Fruit fly (Drosophila melanogaster) whole organism, adult: ENCODE data around the gene CG15643.

Experiments used
- CG11617 ChIP-seq: fragments of 200-800 bp; sonication (Bioruptor generic); optimal IDR thresholded peaks from 2 replicates; lab custom pipeline; 2017; ENCODE audit warnings: mild to moderate bottlenecking, missing biosample characterization, missing genetic modification reagents, missing genetic modification characterization
- CG12768 ChIP-seq: fragments of 200-800 bp; sonication (Bioruptor generic); optimal IDR thresholded peaks from 2 replicates; lab custom pipeline; 2017; ENCODE audit warnings: missing biosample characterization, missing genetic modification characterization, mild to moderate bottlenecking, moderate library complexity, missing genetic modification reagents
- CG14711 ChIP-seq: fragments of 200-800 bp; sonication (Bioruptor generic); optimal IDR thresholded peaks from 2 replicates; lab custom pipeline; 2018; ENCODE audit warnings: missing biosample characterization, mild to moderate bottlenecking, missing genetic modification characterization, moderate library complexity
- CG1620 ChIP-seq: fragments of 200-800 bp; sonication (Bioruptor generic); optimal IDR thresholded peaks from 2 replicates; lab custom pipeline; 2016; ENCODE audit warnings: missing biosample characterization, missing genetic modification characterization
- CG33017 ChIP-seq: fragments of 200-800 bp; sonication (Bioruptor generic); optimal IDR thresholded peaks from 2 replicates; lab custom pipeline; 2018; ENCODE audit warnings: missing biosample characterization, mild to moderate bottlenecking, missing genetic modification characterization, moderate library complexity
- CG5204 ChIP-seq: fragments of 200-800 bp; sonication (Bioruptor generic); optimal IDR thresholded peaks from 2 replicates; lab custom pipeline; 2016; ENCODE audit warnings: missing biosample characterization, missing genetic modification characterization
- CG7045 ChIP-seq: fragments of 200-800 bp; sonication (Bioruptor generic); optimal IDR thresholded peaks from 2 replicates; lab custom pipeline; 2017; ENCODE audit warnings: missing biosample characterization, mild to moderate bottlenecking, missing genetic modification characterization
- CG7101 ChIP-seq: fragments of 200-800 bp; sonication (Bioruptor generic); optimal IDR thresholded peaks from 2 replicates; lab custom pipeline; 2018; ENCODE audit warnings: missing biosample characterization, mild to moderate bottlenecking, missing genetic modification characterization, moderate library complexity
- Clk ChIP-seq: fragments of 200-800 bp; sonication (Bioruptor generic); optimal IDR thresholded peaks from 2 replicates; lab custom pipeline; 2017; ENCODE audit warnings: missing biosample characterization, missing genetic modification characterization
- Crg-1 ChIP-seq: fragments of 200-800 bp; sonication (Bioruptor generic); optimal IDR thresholded peaks from 2 replicates; lab custom pipeline; 2016; ENCODE audit warnings: missing biosample characterization, missing genetic modification characterization
- Hr96 ChIP-seq: fragments of 200-800 bp; sonication (Bioruptor generic); optimal IDR thresholded peaks from 2 replicates; lab custom pipeline; 2016; ENCODE audit warnings: missing biosample characterization, missing genetic modification characterization
- Mnt ChIP-seq: fragments of 200-800 bp; sonication (Bioruptor generic); optimal IDR thresholded peaks from 2 replicates; lab custom pipeline; 2016; ENCODE audit warnings: missing biosample characterization, mild to moderate bottlenecking, missing genetic modification characterization
- bab1 ChIP-seq: fragments of 200-800 bp; sonication (Bioruptor generic); optimal IDR thresholded peaks from 3 replicates; lab custom pipeline; 2019; ENCODE audit warnings: missing biosample characterization, mild to moderate bottlenecking, missing genetic modification characterization, moderate library complexity
- cic ChIP-seq: fragments of 200-800 bp; sonication (Bioruptor generic); optimal IDR thresholded peaks from 2 replicates; lab custom pipeline; 2017; ENCODE audit warnings: missing biosample characterization, mild to moderate bottlenecking, missing genetic modification characterization, moderate library complexity
- cnc ChIP-seq, 2 experiments: fragments of >200 bp; optimal IDR thresholded peaks; 2 replicates each; lab custom pipeline; 2017
- kay ChIP-seq: fragments of 200-800 bp; sonication (Bioruptor generic); peaks from one replicate; lab custom pipeline; 2016; ENCODE audit warnings: missing biosample characterization, missing genetic modification characterization, borderline replicate concordance
- ovo ChIP-seq: fragments of 200-800 bp; sonication (Bioruptor generic); optimal IDR thresholded peaks from 2 replicates; lab custom pipeline; 2016; ENCODE audit warnings: missing biosample characterization, missing genetic modification characterization
- pad ChIP-seq: fragments of 200-800 bp; sonication (Bioruptor generic); optimal IDR thresholded peaks from 3 replicates; lab custom pipeline; 2017; ENCODE audit warnings: missing biosample characterization, missing genetic modification characterization, mild to moderate bottlenecking, moderate library complexity, missing genetic modification reagents
- tj ChIP-seq: fragments of 200-800 bp; sonication (Bioruptor generic); optimal IDR thresholded peaks from 3 replicates; lab custom pipeline; 2017; ENCODE audit warnings: missing biosample characterization, mild to moderate bottlenecking, missing genetic modification characterization, moderate library complexity
- toe ChIP-seq: fragments of 200-800 bp; sonication (Bioruptor generic); optimal IDR thresholded peaks from 2 replicates; lab custom pipeline; 2016; ENCODE audit warnings: missing biosample characterization, missing genetic modification characterization

Gene CG15643

dm6 chrX:15615426-15615825 lies 43.5 kb upstream of the CG15643 start:
- peak; percentile 50 for TF ChIP-seq CG14711 (tag; lab: Kevin White, UChicago)
- TF ChIP-seq CG7045 (GFP tag; lab: Kevin White, UChicago): no peak
- no peak for TF ChIP-seq ovo (GFP tag; lab: Kevin White, UChicago)
- TF ChIP-seq Hr96: peak; percentile 9
- TF ChIP-seq CG1620 (GFP tag; lab: Kevin White, UChicago): no peak
- no peak for TF ChIP-seq tj (GFP tag; lab: Kevin White, UChicago)
- TF ChIP-seq bab1: peak; percentile 3

dm6 chrX:15611795-15612194 lies 39.8 kb upstream of the CG15643 start:
- TF ChIP-seq bab1 (no peak), Clk (GFP tag; lab: Kevin White, UChicago) (no peak), cic (no peak), CG7045 (GFP tag; lab: Kevin White, UChicago) (no peak), ovo (GFP tag; lab: Kevin White, UChicago) (no peak), pad (GFP tag; lab: Kevin White, UChicago) (no peak)

dm6 chrX:15610957-15611356 lies 39.0 kb upstream of the CG15643 start:
- TF ChIP-seq cic (no peak), CG7101 (no peak), CG14711 (tag; lab: Kevin White, UChicago) (no peak), bab1 (no peak), CG1620 (GFP tag; lab: Kevin White, UChicago) (no peak), CG33017 (tag; lab: Kevin White, UChicago) (no peak), Hr96 (no peak), cnc (optimal IDR thresholded peaks at IDR 0.05; lab: Kevin White, UChicago) (no peak), pad (GFP tag; lab: Kevin White, UChicago) (no peak), CG11617 (GFP tag; lab: Kevin White, UChicago) (no peak)

dm6 chrX:15610173-15610572 lies 38.2 kb upstream of the CG15643 start:
- TF ChIP-seq kay (GFP tag; lab: Kevin White, UChicago) (no peak), cnc (optimal IDR thresholded peaks at IDR 0.05; lab: Kevin White, UChicago) (no peak), toe (no peak), ovo (GFP tag; lab: Kevin White, UChicago) (no peak), CG11617 (GFP tag; lab: Kevin White, UChicago) (no peak), tj (GFP tag; lab: Kevin White, UChicago) (no peak), CG14711 (tag; lab: Kevin White, UChicago) (no peak), CG7101 (no peak), Crg-1 (GFP tag; lab: Kevin White, UChicago) (no peak), CG7045 (GFP tag; lab: Kevin White, UChicago) (no peak), CG33017 (tag; lab: Kevin White, UChicago) (no peak), CG1620 (GFP tag; lab: Kevin White, UChicago) (no peak), Clk (GFP tag; lab: Kevin White, UChicago) (no peak), pad (GFP tag; lab: Kevin White, UChicago) (no peak), cic (no peak), bab1 (no peak), Mnt (no peak), CG12768 (GFP tag; lab: Kevin White, UChicago) (no peak), CG5204 (GFP tag; lab: Kevin White, UChicago) (no peak)

dm6 chrX:15609351-15609750 lies 37.4 kb upstream of the CG15643 start:
- no peak for TF ChIP-seq CG14711 (tag; lab: Kevin White, UChicago)
- TF ChIP-seq Clk (GFP tag; lab: Kevin White, UChicago): no peak
- no peak for TF ChIP-seq CG5204 (GFP tag; lab: Kevin White, UChicago)
- TF ChIP-seq cnc (optimal IDR thresholded peaks at IDR 0.05; lab: Kevin White, UChicago): no peak
- no peak for TF ChIP-seq kay (GFP tag; lab: Kevin White, UChicago)
- no peak for TF ChIP-seq Hr96
- TF ChIP-seq CG1620 (GFP tag; lab: Kevin White, UChicago): no peak
- no peak for TF ChIP-seq ovo (GFP tag; lab: Kevin White, UChicago)
- TF ChIP-seq CG7101: no peak
- TF ChIP-seq CG12768 (GFP tag; lab: Kevin White, UChicago): no peak

- TF ChIP-seq Crg-1 (GFP tag; lab: Kevin White, UChicago) (no peak), CG14711 (tag; lab: Kevin White, UChicago) (no peak), CG1620 (GFP tag; lab: Kevin White, UChicago) (no peak), Mnt (no peak), CG33017 (tag; lab: Kevin White, UChicago) (no peak), toe (no peak), CG12768 (GFP tag; lab: Kevin White, UChicago) (no peak), cic (no peak), Hr96 (no peak), bab1 (no peak), tj (GFP tag; lab: Kevin White, UChicago) (no peak), CG11617 (GFP tag; lab: Kevin White, UChicago) (no peak), CG7045 (GFP tag; lab: Kevin White, UChicago) (no peak), Clk (GFP tag; lab: Kevin White, UChicago) (no peak), CG5204 (GFP tag; lab: Kevin White, UChicago) (no peak), ovo (GFP tag; lab: Kevin White, UChicago) (no peak), pad (GFP tag; lab: Kevin White, UChicago) (no peak), kay (GFP tag; lab: Kevin White, UChicago) (no peak), cnc (optimal IDR thresholded peaks at IDR 0.05; lab: Kevin White, UChicago) (no peak)
Observed at dm6 chrX:15608751-15609345, 36.9 kb upstream of the CG15643 start.
